Worm (Caenorhabditis elegans) whole organism, young adult: Measurements from ENCODE around the gene tre-5.

Experiments used
- B0019.2 ChIP-seq: fragments of 200-800 bp; sonication (Bioruptor generic); conservative IDR thresholded peaks from 2 replicates; pipeline ENCODE4 v1.3.6; 2022; ENCODE audit warnings: missing genetic modification reagents, missing genetic modification characterization, missing compliant biosample characterization
- F39B2.1 ChIP-seq: fragments of 200-800 bp; sonication (Bioruptor generic); IDR thresholded peaks from 2 replicates; pipeline ENCODE4 v1.3.6; 2022; ENCODE audit warnings: missing genetic modification reagents, missing genetic modification characterization, missing compliant biosample characterization
- hrde-1 ChIP-seq: sonication (generic microtip); optimal IDR thresholded peaks from 2 replicates; lab custom pipeline; 2016; ENCODE audit warnings: missing genetic modification characterization, mild to moderate bottlenecking, missing compliant biosample characterization, moderate library complexity, missing genotype, missing genetic modification reagents, borderline replicate concordance
- mes-4 ChIP-seq: sonication (generic microtip); optimal IDR thresholded peaks from 2 replicates; lab custom pipeline; 2016; ENCODE audit warnings: missing genotype, missing genetic modification characterization, missing compliant biosample characterization
- nfya-1 ChIP-seq: sonication (generic microtip); optimal IDR thresholded peaks from 2 replicates; lab custom pipeline; 2017; ENCODE audit warnings: antibody characterized with exemption, missing compliant biosample characterization, missing genetic modification characterization, borderline replicate concordance; ENCODE audit not compliant: insufficient read depth
- snpc-4 ChIP-seq, 5 experiments: fragments of 150-350 bp in 1 of 5; sonication (generic microtip) in 4 of 5; optimal IDR thresholded peaks; 2 replicates each; lab custom pipeline; 2014 to 2018; ENCODE audit warnings: missing genetic modification characterization in 5 of 5, missing biosample characterization in 3 of 5, antibody characterized with exemption in 2 of 5, mild to moderate bottlenecking in 2 of 5, missing compliant biosample characterization in 2 of 5, missing genotype in 2 of 5, moderate library complexity in 2 of 5, missing genetic modification reagents in 1 of 5
- sptf-2 ChIP-seq: fragments of 200-800 bp; sonication (Bioruptor generic); optimal IDR thresholded peaks from 2 replicates; lab custom pipeline; 2018; ENCODE audit warnings: mild to moderate bottlenecking, missing genetic modification characterization, missing compliant biosample characterization

ce11 chrII:41914-42313 lies 13.2 kb downstream of the tre-5 start, which contains the start of gene F23F1.10:
- TF ChIP-seq hrde-1 (tag; lab: Kevin White, UChicago), result no peak
- no peak for TF ChIP-seq F39B2.1
- TF ChIP-seq nfya-1 (tag; lab: Kevin White, UChicago), result no peak
- TF ChIP-seq snpc-4 (GFP tag; optimal IDR thresholded peaks at IDR 0.05; lab: Kevin White, UChicago), result no peak
- no peak for TF ChIP-seq snpc-4 (tag; optimal IDR thresholded peaks at IDR 0.05; lab: Kevin White, UChicago)
- no peak for TF ChIP-seq mes-4 (tag; lab: Kevin White, UChicago)
- TF ChIP-seq sptf-2, result no peak
- no peak for TF ChIP-seq B0019.2
